Fruit fly (Drosophila melanogaster) whole organism, adult: Measurements from ENCODE around the gene CG42394.

ENCODE experiments used
- CG14711 ChIP-seq: fragments of 200-800 bp; sonication (Bioruptor generic); optimal IDR thresholded peaks from 2 replicates; lab custom pipeline; 2018; ENCODE audit warnings: missing biosample characterization, mild to moderate bottlenecking, missing genetic modification characterization, moderate library complexity
- CG1620 ChIP-seq: fragments of 200-800 bp; sonication (Bioruptor generic); optimal IDR thresholded peaks from 2 replicates; lab custom pipeline; 2016; ENCODE audit warnings: missing biosample characterization, missing genetic modification characterization
- CG33017 ChIP-seq: fragments of 200-800 bp; sonication (Bioruptor generic); optimal IDR thresholded peaks from 2 replicates; lab custom pipeline; 2018; ENCODE audit warnings: missing biosample characterization, mild to moderate bottlenecking, missing genetic modification characterization, moderate library complexity
- CG5204 ChIP-seq: fragments of 200-800 bp; sonication (Bioruptor generic); optimal IDR thresholded peaks from 2 replicates; lab custom pipeline; 2016; ENCODE audit warnings: missing biosample characterization, missing genetic modification characterization
- CG7045 ChIP-seq: fragments of 200-800 bp; sonication (Bioruptor generic); optimal IDR thresholded peaks from 2 replicates; lab custom pipeline; 2017; ENCODE audit warnings: missing biosample characterization, mild to moderate bottlenecking, missing genetic modification characterization
- CG7101 ChIP-seq: fragments of 200-800 bp; sonication (Bioruptor generic); optimal IDR thresholded peaks from 2 replicates; lab custom pipeline; 2018; ENCODE audit warnings: missing biosample characterization, mild to moderate bottlenecking, missing genetic modification characterization, moderate library complexity
- Clk ChIP-seq: fragments of 200-800 bp; sonication (Bioruptor generic); optimal IDR thresholded peaks from 2 replicates; lab custom pipeline; 2017; ENCODE audit warnings: missing biosample characterization, missing genetic modification characterization
- Crg-1 ChIP-seq: fragments of 200-800 bp; sonication (Bioruptor generic); optimal IDR thresholded peaks from 2 replicates; lab custom pipeline; 2016; ENCODE audit warnings: missing biosample characterization, missing genetic modification characterization
- Mnt ChIP-seq: fragments of 200-800 bp; sonication (Bioruptor generic); optimal IDR thresholded peaks from 2 replicates; lab custom pipeline; 2016; ENCODE audit warnings: missing biosample characterization, mild to moderate bottlenecking, missing genetic modification characterization
- cic ChIP-seq: fragments of 200-800 bp; sonication (Bioruptor generic); optimal IDR thresholded peaks from 2 replicates; lab custom pipeline; 2017; ENCODE audit warnings: missing biosample characterization, mild to moderate bottlenecking, missing genetic modification characterization, moderate library complexity
- cnc ChIP-seq, 2 experiments: fragments of >200 bp; optimal IDR thresholded peaks; 2 replicates each; lab custom pipeline; 2017
- kay ChIP-seq: fragments of 200-800 bp; sonication (Bioruptor generic); peaks from one replicate; lab custom pipeline; 2016; ENCODE audit warnings: missing biosample characterization, missing genetic modification characterization, borderline replicate concordance
- ovo ChIP-seq: fragments of 200-800 bp; sonication (Bioruptor generic); optimal IDR thresholded peaks from 2 replicates; lab custom pipeline; 2016; ENCODE audit warnings: missing biosample characterization, missing genetic modification characterization

- no peak for TF ChIP-seq CG7045 (GFP tag; lab: Kevin White, UChicago)
- TF ChIP-seq CG7101 (tag; lab: Kevin White, UChicago), result no peak
- TF ChIP-seq cnc (optimal IDR thresholded peaks at IDR 0.05; lab: Kevin White, UChicago), result no peak
- TF ChIP-seq Mnt, result no peak
- no peak for TF ChIP-seq kay (GFP tag; lab: Kevin White, UChicago)
- TF ChIP-seq Crg-1 (GFP tag; lab: Kevin White, UChicago), result no peak
- TF ChIP-seq CG14711 (tag; lab: Kevin White, UChicago), result no peak
- no peak for TF ChIP-seq cic (GFP tag; lab: Kevin White, UChicago)
- TF ChIP-seq CG5204 (GFP tag; lab: Kevin White, UChicago), result no peak
- no peak for TF ChIP-seq CG1620 (GFP tag; lab: Kevin White, UChicago)
- TF ChIP-seq Clk, result no peak
- TF ChIP-seq CG33017 (tag; lab: Kevin White, UChicago), result no peak
- TF ChIP-seq ovo, result no peak
Observed at dm6 chr3R:10850636-10851035, 1.0 kb downstream of the CG42394 start.
